Worm (Caenorhabditis elegans) whole organism, young adult: ENCODE results near the gene Y62H9A.11.

Experiments used
- B0261.1 ChIP-seq: sonication (generic microtip); optimal IDR thresholded peaks from 2 replicates; lab custom pipeline; 2016; ENCODE audit warnings: mild to moderate bottlenecking, missing genetic modification characterization, moderate library complexity, missing compliant biosample characterization
- B0336.3 ChIP-seq: fragments of 200-800 bp; sonication (Bioruptor generic); IDR thresholded peaks from 2 replicates; pipeline ENCODE4 v1.3.6; 2022; ENCODE audit warnings: missing genetic modification characterization, missing compliant biosample characterization
- F22D6.2 ChIP-seq: sonication (generic microtip); optimal IDR thresholded peaks from 2 replicates; lab custom pipeline; 2016; ENCODE audit warnings: mild to moderate bottlenecking, missing genetic modification characterization, missing compliant biosample characterization
- F39B2.1 ChIP-seq: fragments of 200-800 bp; sonication (Bioruptor generic); IDR thresholded peaks from 2 replicates; pipeline ENCODE4 v1.3.6; 2022; ENCODE audit warnings: missing genetic modification reagents, missing genetic modification characterization, missing compliant biosample characterization
- F49E8.2 ChIP-seq: sonication (generic microtip); optimal IDR thresholded peaks from 3 replicates; lab custom pipeline; 2017; ENCODE audit warnings: missing genetic modification characterization, mild to moderate bottlenecking, missing compliant biosample characterization, antibody characterized with exemption, moderate library complexity; ENCODE audit not compliant: insufficient read depth
- F57A8.1 ChIP-seq: fragments of 200-800 bp; sonication (Bioruptor generic); optimal IDR thresholded peaks from 2 replicates; lab custom pipeline; 2018; ENCODE audit warnings: mild to moderate bottlenecking, missing genetic modification characterization, moderate library complexity, missing compliant biosample characterization
- K12H6.12 ChIP-seq: fragments of 200-800 bp; sonication (Bioruptor generic); optimal IDR thresholded peaks from 2 replicates; lab custom pipeline; 2018; ENCODE audit warnings: mild to moderate bottlenecking, missing genetic modification characterization, missing compliant biosample characterization
- T07F8.4 ChIP-seq: sonication (generic microtip); optimal IDR thresholded peaks from 2 replicates; lab custom pipeline; 2016; ENCODE audit warnings: mild to moderate bottlenecking, missing genetic modification characterization, moderate library complexity, missing compliant biosample characterization
- Y56A3A.18 ChIP-seq: fragments of 200-800 bp; sonication (Bioruptor generic); IDR thresholded peaks from 2 replicates; pipeline ENCODE4 v1.3.6; 2022; ENCODE audit warnings: missing genetic modification reagents, missing genetic modification characterization, missing compliant biosample characterization
- ama-1 ChIP-seq, 3 experiments: fragments of 150-350 bp in 1 of 3; sonication (generic microtip) in 2 of 3; optimal IDR thresholded peaks; 2 replicates each; lab custom pipeline; 2014 to 2018; ENCODE audit warnings: missing biosample characterization in 2 of 3, missing genetic modification characterization in 2 of 3, missing genetic modification reagents in 2 of 3
- aptf-2 ChIP-seq: fragments of 200-800 bp; sonication (Bioruptor generic); conservative IDR thresholded peaks from 2 replicates; pipeline ENCODE4 v1.3.6; 2022; ENCODE audit warnings: missing genetic modification reagents, missing genetic modification characterization, missing compliant biosample characterization
- attf-3 ChIP-seq: fragments of 200-800 bp; sonication (Bioruptor generic); conservative IDR thresholded peaks from 2 replicates; pipeline ENCODE4 v1.3.6; 2022; ENCODE audit warnings: missing genetic modification reagents, missing genetic modification characterization, missing compliant biosample characterization
- attf-5 ChIP-seq: fragments of 200-800 bp; sonication (Bioruptor generic); optimal IDR thresholded peaks from 2 replicates; lab custom pipeline; 2018; ENCODE audit warnings: mild to moderate bottlenecking, missing genetic modification characterization, missing compliant biosample characterization
- cebp-2 ChIP-seq: fragments of 200-800 bp; sonication (Bioruptor generic); IDR thresholded peaks from 2 replicates; pipeline ENCODE4 v1.3.6; 2022; ENCODE audit warnings: missing genetic modification characterization, missing compliant biosample characterization
- ceh-27 ChIP-seq: fragments of 200-800 bp; sonication (Bioruptor generic); optimal IDR thresholded peaks from 2 replicates; lab custom pipeline; 2018; ENCODE audit warnings: mild to moderate bottlenecking, missing genetic modification characterization, moderate library complexity, missing compliant biosample characterization
- ceh-79 ChIP-seq: sonication (generic microtip); optimal IDR thresholded peaks from 2 replicates; lab custom pipeline; 2017; ENCODE audit warnings: mild to moderate bottlenecking, missing genetic modification characterization, missing compliant biosample characterization
- dox-1 ChIP-seq: fragments of 200-800 bp; sonication (Bioruptor generic); IDR thresholded peaks from 2 replicates; pipeline ENCODE4 v1.3.6; 2022; ENCODE audit warnings: missing genetic modification reagents, missing genetic modification characterization, missing compliant biosample characterization
- dpff-1 ChIP-seq: sonication (generic microtip); optimal IDR thresholded peaks from 2 replicates; lab custom pipeline; 2017; ENCODE audit warnings: mild to moderate bottlenecking, missing genetic modification characterization, missing compliant biosample characterization
- ets-4 ChIP-seq: fragments of 200-800 bp; sonication (Bioruptor generic); optimal IDR thresholded peaks from 2 replicates; lab custom pipeline; 2018; ENCODE audit warnings: mild to moderate bottlenecking, missing genetic modification characterization, missing compliant biosample characterization
- gei-17 ChIP-seq: fragments of 200-800 bp; sonication (Bioruptor generic); optimal IDR thresholded peaks from 2 replicates; lab custom pipeline; 2018; ENCODE audit warnings: mild to moderate bottlenecking, missing genetic modification characterization, missing compliant biosample characterization
- hlh-12 ChIP-seq: sonication (generic microtip); optimal IDR thresholded peaks from 2 replicates; lab custom pipeline; 2016; ENCODE audit warnings: missing genetic modification characterization, missing compliant biosample characterization
- hlh-26 ChIP-seq: fragments of 200-800 bp; sonication (Bioruptor generic); conservative IDR thresholded peaks from 2 replicates; pipeline ENCODE4 v1.3.6; 2022; ENCODE audit warnings: missing genetic modification reagents, missing genetic modification characterization, missing compliant biosample characterization
- hsf-1 ChIP-seq: fragments of 200-800 bp; sonication (Bioruptor generic); IDR thresholded peaks from 2 replicates; pipeline ENCODE4 v1.3.6; 2022; ENCODE audit warnings: missing genetic modification reagents, missing genetic modification characterization, missing compliant biosample characterization
- lin-40 ChIP-seq: sonication (generic microtip); optimal IDR thresholded peaks from 2 replicates; lab custom pipeline; 2016; ENCODE audit warnings: missing genetic modification characterization, mild to moderate bottlenecking, missing compliant biosample characterization, missing genotype, missing genetic modification reagents
- lin-54 ChIP-seq: fragments of 200-800 bp; sonication (Bioruptor generic); optimal IDR thresholded peaks from 2 replicates; lab custom pipeline; 2018; ENCODE audit warnings: mild to moderate bottlenecking, missing genetic modification characterization, missing compliant biosample characterization
- lir-1 ChIP-seq: fragments of 200-800 bp; sonication (Bioruptor generic); conservative IDR thresholded peaks from 2 replicates; pipeline ENCODE4 v1.3.6; 2022; ENCODE audit warnings: missing genetic modification reagents, missing genetic modification characterization, missing compliant biosample characterization
- nfyb-1 ChIP-seq: fragments of 200-800 bp; sonication (Bioruptor generic); IDR thresholded peaks from 2 replicates; pipeline ENCODE4 v1.3.6; 2022; ENCODE audit warnings: missing genetic modification reagents, missing genetic modification characterization, missing compliant biosample characterization
- nhr-179 ChIP-seq: sonication (generic microtip); optimal IDR thresholded peaks from 2 replicates; lab custom pipeline; 2016; ENCODE audit warnings: mild to moderate bottlenecking, missing genetic modification characterization, missing compliant biosample characterization
- nhr-27 ChIP-seq: fragments of 200-800 bp; sonication (Bioruptor generic); optimal IDR thresholded peaks from 2 replicates; lab custom pipeline; 2018; ENCODE audit warnings: mild to moderate bottlenecking, missing genetic modification characterization, moderate library complexity, missing compliant biosample characterization
- nhr-80 ChIP-seq: sonication (generic microtip); optimal IDR thresholded peaks from 2 replicates; lab custom pipeline; 2016; ENCODE audit warnings: missing genetic modification characterization, missing compliant biosample characterization
- rcor-1 ChIP-seq: fragments of 200-800 bp; sonication (Bioruptor generic); IDR thresholded peaks from 2 replicates; pipeline ENCODE4 v1.3.6; 2022; ENCODE audit warnings: missing genetic modification reagents, missing genetic modification characterization, missing compliant biosample characterization
- repo-1 ChIP-seq: sonication (generic microtip); optimal IDR thresholded peaks from 2 replicates; lab custom pipeline; 2017; ENCODE audit warnings: mild to moderate bottlenecking, missing genetic modification characterization, missing compliant biosample characterization
- rpc-1 ChIP-seq, 2 experiments: fragments of 150-350 bp in 1 of 2; sonication (generic microtip) in 1 of 2; optimal IDR thresholded peaks; 2 replicates each; lab custom pipeline; 2014 to 2018; ENCODE audit warnings: missing biosample characterization in 1 of 2, missing genetic modification characterization in 1 of 2, missing genetic modification reagents in 1 of 2, missing genotype in 1 of 2
- sea-2 ChIP-seq: fragments of 200-800 bp; sonication (Bioruptor generic); IDR thresholded peaks from 2 replicates; pipeline ENCODE4 v1.3.6; 2022; ENCODE audit warnings: missing genetic modification characterization, missing compliant biosample characterization
- snpc-4 ChIP-seq, 5 experiments: fragments of 150-350 bp in 1 of 5; sonication (generic microtip) in 4 of 5; optimal IDR thresholded peaks; 2 replicates each; lab custom pipeline; 2014 to 2018; ENCODE audit warnings: missing genetic modification characterization in 5 of 5, missing biosample characterization in 3 of 5, antibody characterized with exemption in 2 of 5, mild to moderate bottlenecking in 2 of 5, missing compliant biosample characterization in 2 of 5, missing genotype in 2 of 5, moderate library complexity in 2 of 5, missing genetic modification reagents in 1 of 5
- xnd-1 ChIP-seq: sonication (generic microtip); optimal IDR thresholded peaks from 2 replicates; lab custom pipeline; 2016; ENCODE audit warnings: missing genotype, missing genetic modification reagents, missing genetic modification characterization, missing compliant biosample characterization
- zfh-2 ChIP-seq: fragments of 200-800 bp; sonication (Bioruptor generic); conservative IDR thresholded peaks from 2 replicates; pipeline ENCODE4 v1.3.6; 2022; ENCODE audit warnings: missing genetic modification reagents, missing genetic modification characterization, missing compliant biosample characterization
- zim-3 ChIP-seq: sonication (generic microtip); optimal IDR thresholded peaks from 2 replicates; lab custom pipeline; 2017; ENCODE audit warnings: mild to moderate bottlenecking, missing genetic modification characterization, moderate library complexity, missing compliant biosample characterization
- ztf-18 ChIP-seq: sonication (generic microtip); optimal IDR thresholded peaks from 2 replicates; lab custom pipeline; 2016; ENCODE audit warnings: missing genotype, mild to moderate bottlenecking, missing genetic modification characterization, missing compliant biosample characterization
- ztf-25 ChIP-seq: fragments of 200-800 bp; sonication (Bioruptor generic); IDR thresholded peaks from 2 replicates; pipeline ENCODE4 v1.3.6; 2022; ENCODE audit warnings: missing genetic modification reagents, missing genetic modification characterization, missing compliant biosample characterization
- ztf-28 ChIP-seq: fragments of 200-800 bp; sonication (Bioruptor generic); IDR thresholded peaks from 2 replicates; pipeline ENCODE4 v1.3.6; 2022; ENCODE audit warnings: missing genetic modification reagents, missing genetic modification characterization, missing compliant biosample characterization
- ztf-6 ChIP-seq: fragments of 200-800 bp; sonication (Bioruptor generic); IDR thresholded peaks from 2 replicates; pipeline ENCODE4 v1.3.6; 2022; ENCODE audit warnings: missing genetic modification reagents, missing genetic modification characterization, missing compliant biosample characterization

Y62H9A.11 gene

DNA sequence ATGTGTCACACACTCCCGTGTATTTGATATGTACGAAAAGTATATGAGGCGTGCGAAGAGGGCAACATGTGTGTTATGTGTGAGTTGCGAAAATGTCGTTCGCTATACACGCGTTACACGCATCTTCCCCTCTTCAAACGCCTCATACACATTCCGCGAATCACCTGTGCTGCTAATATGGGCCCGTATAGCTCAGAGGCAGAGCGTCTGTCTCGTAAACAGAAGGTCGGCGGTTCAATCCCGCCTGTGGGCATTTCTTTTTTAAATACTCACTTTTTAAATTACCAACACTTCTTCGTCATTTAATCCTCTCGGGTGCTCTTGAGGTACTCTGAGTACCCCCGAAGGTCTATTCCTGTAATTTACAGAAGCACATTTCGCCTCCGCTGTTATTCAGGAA lies 26.4 kb upstream of the Y62H9A.11 start (continued):
- TF ChIP-seq ama-1 (optimal IDR thresholded peaks at IDR 0.05; lab: Kevin White, UChicago) (no peak), ama-1 (GFP tag; optimal IDR thresholded peaks at IDR 0.05; lab: Kevin White, UChicago) (peak in 1 of 2 experiments; percentile 25), Y56A3A.18 (GFP tag; lab: Robert Waterston, UW) (0 out of 2 replicates have a peak, but pooled peaks have one; percentile 42), T07F8.4 (tag; lab: Kevin White, UChicago) (peak; percentile 23), aptf-2 (GFP tag; lab: Robert Waterston, UW) (no peak), ets-4 (GFP tag; lab: Kevin White, UChicago) (peak; percentile 4), dpff-1 (no peak), B0261.1 (tag; lab: Kevin White, UChicago) (peak; percentile 89), ztf-6 (GFP tag; lab: Robert Waterston, UW) (no peak), lir-1 (GFP tag; lab: Robert Waterston, UW) (no peak), F49E8.2 (tag; lab: Kevin White, UChicago) (no peak), hsf-1 (GFP tag; lab: Robert Waterston, UW) (no peak), B0336.3 (GFP tag; lab: Robert Waterston, UW) (no peak), nhr-179 (tag; lab: Kevin White, UChicago) (no peak), nhr-27 (tag; lab: Kevin White, UChicago) (no peak)

DNA sequence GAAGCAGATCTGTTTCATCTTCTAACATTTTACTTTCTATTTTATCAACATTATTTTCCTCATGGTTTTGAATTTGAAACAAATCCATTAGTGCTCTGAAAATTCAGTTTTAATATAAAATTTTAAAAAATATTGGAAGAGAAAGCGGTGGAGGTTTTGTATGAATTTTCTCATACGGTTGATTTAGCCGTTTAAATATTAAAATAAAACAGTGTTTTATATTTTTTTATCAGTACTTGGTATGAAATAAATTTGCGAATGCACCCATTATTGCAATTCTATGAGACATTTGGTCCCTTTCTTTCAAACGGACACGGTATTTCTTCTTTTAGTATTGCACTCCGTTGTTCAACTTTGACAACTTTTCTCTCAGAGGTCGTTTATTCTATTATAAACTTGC lies 24.4 kb upstream of the Y62H9A.11 start, which contains the start of gene dot-1.4:
dot-1.4 (minus strand) TSS at position 101 of the 400 bp plus-strand sequence.
- no peak for TF ChIP-seq K12H6.12 (tag; lab: Kevin White, UChicago)
- no peak for TF ChIP-seq ztf-18 (tag; lab: Kevin White, UChicago)
- no peak for TF ChIP-seq gei-17 (GFP tag; lab: Kevin White, UChicago)
- TF ChIP-seq ztf-25, result no peak
- TF ChIP-seq lin-54, result no peak
- no peak for TF ChIP-seq dox-1 (GFP tag; lab: Robert Waterston, UW)
- no peak for TF ChIP-seq hlh-26 (GFP tag; lab: Robert Waterston, UW)
- no peak for TF ChIP-seq rcor-1
- TF ChIP-seq F22D6.2 (tag; lab: Kevin White, UChicago), result no peak
- no peak for TF ChIP-seq hlh-12 (tag; lab: Kevin White, UChicago)
- TF ChIP-seq F39B2.1 (GFP tag; lab: Robert Waterston, UW), result no peak
- no peak for TF ChIP-seq nhr-80 (tag; lab: Kevin White, UChicago)
- no peak for TF ChIP-seq repo-1 (tag; lab: Kevin White, UChicago)
- TF ChIP-seq xnd-1 (tag; lab: Kevin White, UChicago), result no peak
- no peak for TF ChIP-seq ama-1 (optimal IDR thresholded peaks at IDR 0.05; lab: Kevin White, UChicago)
- no peak for TF ChIP-seq ama-1 (GFP tag; optimal IDR thresholded peaks at IDR 0.05; lab: Kevin White, UChicago)
- TF ChIP-seq, all 124 proteins: peak for 0

DNA sequence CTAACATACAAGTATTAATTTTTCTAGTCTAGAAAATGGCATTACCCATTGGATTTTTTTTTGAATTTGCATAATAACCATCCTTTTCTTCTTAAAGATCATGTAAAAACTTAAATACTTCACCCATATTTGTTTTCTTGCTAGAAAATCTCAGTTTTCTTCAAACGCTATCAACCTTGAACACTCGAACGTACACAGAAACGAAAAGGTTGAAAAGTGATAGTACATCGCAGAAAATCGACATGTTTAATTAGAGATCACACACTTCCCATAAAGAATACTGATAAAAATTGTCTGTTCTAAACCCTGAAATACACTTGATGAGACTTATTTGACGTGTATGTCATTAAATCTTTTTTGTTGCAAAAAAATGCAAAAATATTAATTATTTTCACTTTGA lies 20.4 kb upstream of the Y62H9A.11 start, which contains the start of gene F55G7.4:
F55G7.4 (plus strand) TSS at position 301 of the 400 bp plus-strand sequence.
- no peak for TF ChIP-seq ztf-6 (GFP tag; lab: Robert Waterston, UW)
- no peak for TF ChIP-seq ztf-28 (GFP tag; lab: Robert Waterston, UW)
- TF ChIP-seq rpc-1 (optimal IDR thresholded peaks at IDR 0.05; lab: Kevin White, UChicago), result no peak
- TF ChIP-seq rpc-1 (tag; optimal IDR thresholded peaks at IDR 0.05; lab: Kevin White, UChicago), result no peak
- TF ChIP-seq cebp-2 (GFP tag; lab: Robert Waterston, UW), result no peak
- TF ChIP-seq sea-2, result no peak
- no peak for TF ChIP-seq ceh-27
- no peak for TF ChIP-seq F57A8.1 (GFP tag; lab: Kevin White, UChicago)

DNA sequence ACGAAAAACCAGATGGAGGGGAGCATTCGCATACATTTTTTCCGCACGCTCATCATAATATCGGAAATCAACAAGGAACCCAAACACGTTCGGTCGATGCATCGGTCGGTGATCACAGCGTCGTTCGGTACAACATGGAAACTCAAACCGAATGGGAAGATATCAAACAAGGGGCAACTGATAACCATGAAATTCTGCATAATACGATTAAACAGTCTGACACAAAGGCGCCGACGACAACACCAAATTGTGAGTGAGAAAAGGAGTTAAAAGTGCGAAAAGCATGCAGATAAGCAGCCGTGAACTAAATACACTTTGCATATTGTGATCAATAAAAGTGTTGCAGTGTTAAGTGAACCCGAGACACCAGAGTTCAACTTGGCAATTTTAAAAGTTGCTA lies 18.1 kb upstream of the Y62H9A.11 start:
- TF ChIP-seq lin-40 (tag; lab: Kevin White, UChicago) (no peak), ceh-79 (tag; lab: Kevin White, UChicago) (no peak), attf-5 (GFP tag; lab: Kevin White, UChicago) (no peak), zim-3 (tag; lab: Kevin White, UChicago) (no peak), attf-3 (no peak), nhr-80 (tag; lab: Kevin White, UChicago) (peak; percentile 79), snpc-4 (GFP tag; optimal IDR thresholded peaks at IDR 0.05; lab: Kevin White, UChicago) (no peak), snpc-4 (tag; optimal IDR thresholded peaks at IDR 0.05; lab: Kevin White, UChicago) (no peak), zfh-2 (GFP tag; lab: Robert Waterston, UW) (no peak), nfyb-1 (GFP tag; lab: Robert Waterston, UW) (peak; percentile 25; the same call in 1 of the 2 replicates)
